Worm (Caenorhabditis elegans) whole organism, L3 larva: ENCODE data around the gene C02F5.14.
A peak's percentile ranks its signal among the peaks of the same experiment; 100 is the strongest.

ENCODE experiments used
- R02D3.7 ChIP-seq: fragments of 150-350 bp; optimal IDR thresholded peaks from 2 replicates; lab custom pipeline; 2014; ENCODE audit warnings: missing biosample characterization, missing genetic modification characterization
- ZK546.5 ChIP-seq: sonication (generic microtip); optimal IDR thresholded peaks from 2 replicates; lab custom pipeline; 2017; ENCODE audit warnings: missing biosample characterization, missing genetic modification characterization
- aly-2 ChIP-seq: fragments of 150-350 bp; optimal IDR thresholded peaks from 2 replicates; lab custom pipeline; 2014; ENCODE audit warnings: missing biosample characterization, missing genetic modification characterization
- ceh-28 ChIP-seq: fragments of 150-350 bp; optimal IDR thresholded peaks from 2 replicates; lab custom pipeline; 2014; ENCODE audit warnings: missing biosample characterization, missing genetic modification reagents, missing genetic modification characterization
- ceh-9 ChIP-seq: sonication (generic microtip); optimal IDR thresholded peaks from 2 replicates; lab custom pipeline; 2018; ENCODE audit warnings: missing biosample characterization, missing genetic modification characterization
- egl-27 ChIP-seq: sonication (generic microtip); optimal IDR thresholded peaks from 4 replicates; lab custom pipeline; 2017; ENCODE audit warnings: missing biosample characterization, missing genetic modification reagents, missing genetic modification characterization
- egl-5 ChIP-seq: fragments of 150-350 bp; optimal IDR thresholded peaks from 2 replicates; lab custom pipeline; 2017; ENCODE audit warnings: missing biosample characterization, missing genetic modification reagents, missing genetic modification characterization, inconsistent platforms
- elt-1 ChIP-seq: fragments of 150-350 bp; optimal IDR thresholded peaks from 2 replicates; lab custom pipeline; 2014; ENCODE audit warnings: missing biosample characterization, missing genetic modification characterization
- elt-2 ChIP-seq: sonication (generic microtip); optimal IDR thresholded peaks from 2 replicates; lab custom pipeline; 2016; ENCODE audit warnings: missing genetic modification reagents, mild to moderate bottlenecking, missing genetic modification characterization, missing compliant biosample characterization
- fkh-2 ChIP-seq: fragments of 150-350 bp; optimal IDR thresholded peaks from 2 replicates; lab custom pipeline; 2014; ENCODE audit warnings: missing biosample characterization, missing genetic modification reagents, missing genetic modification characterization
- fos-1 ChIP-seq: fragments of 150-350 bp; optimal IDR thresholded peaks from 2 replicates; lab custom pipeline; 2014; ENCODE audit warnings: missing biosample characterization, missing genetic modification characterization
- hmg-11 ChIP-seq: sonication (generic microtip); optimal IDR thresholded peaks from 2 replicates; lab custom pipeline; 2016; ENCODE audit warnings: missing genetic modification characterization, missing compliant biosample characterization
- jun-1 ChIP-seq: fragments of 150-350 bp; optimal IDR thresholded peaks from 2 replicates; lab custom pipeline; 2014; ENCODE audit warnings: missing biosample characterization, missing genetic modification reagents, missing genetic modification characterization
- lin-39 ChIP-seq: fragments of 150-350 bp; optimal IDR thresholded peaks from 2 replicates; lab custom pipeline; 2018; ENCODE audit warnings: missing biosample characterization, missing genetic modification reagents, missing genetic modification characterization
- lsy-12 ChIP-seq: sonication (generic microtip); optimal IDR thresholded peaks from 2 replicates; lab custom pipeline; 2016; ENCODE audit warnings: mild to moderate bottlenecking, missing genetic modification characterization, missing compliant biosample characterization
- nfya-1 ChIP-seq: sonication (generic microtip); optimal IDR thresholded peaks from 2 replicates; lab custom pipeline; 2017; ENCODE audit warnings: missing genetic modification characterization, mild to moderate bottlenecking, missing compliant biosample characterization, antibody characterized with exemption, moderate library complexity; ENCODE audit not compliant: insufficient read depth
- nhr-11 ChIP-seq: fragments of 150-350 bp; optimal IDR thresholded peaks from 2 replicates; lab custom pipeline; 2014; ENCODE audit warnings: missing biosample characterization, missing genetic modification characterization
- nhr-23 ChIP-seq: fragments of 150-350 bp; optimal IDR thresholded peaks from 2 replicates; lab custom pipeline; 2014; ENCODE audit warnings: missing biosample characterization, missing genetic modification reagents, missing genetic modification characterization
- nhr-25 ChIP-seq: sonication (generic microtip); optimal IDR thresholded peaks from 2 replicates; lab custom pipeline; 2017; ENCODE audit warnings: missing biosample characterization, missing genetic modification characterization
- nhr-28 ChIP-seq: fragments of 150-350 bp; optimal IDR thresholded peaks from 2 replicates; lab custom pipeline; 2014; ENCODE audit warnings: missing biosample characterization, missing genetic modification characterization
- nhr-67 ChIP-seq: fragments of 150-350 bp; optimal IDR thresholded peaks from 2 replicates; lab custom pipeline; 2014; ENCODE audit warnings: missing biosample characterization, missing genetic modification characterization
- nhr-76 ChIP-seq: fragments of 150-350 bp; sonication (generic microtip); optimal IDR thresholded peaks from 5 replicates; lab custom pipeline; 2014; ENCODE audit warnings: missing biosample characterization, missing genetic modification characterization
- nhr-77 ChIP-seq: fragments of 150-350 bp; optimal IDR thresholded peaks from 2 replicates; lab custom pipeline; 2014; ENCODE audit warnings: missing biosample characterization, missing genetic modification characterization
- pqm-1 ChIP-seq: fragments of 150-350 bp; optimal IDR thresholded peaks from 2 replicates; lab custom pipeline; 2017; ENCODE audit warnings: missing biosample characterization, missing genetic modification characterization, inconsistent platforms
- sea-2 ChIP-seq: fragments of 150-350 bp; sonication (generic microtip); optimal IDR thresholded peaks from 4 replicates; lab custom pipeline; 2014; ENCODE audit warnings: missing biosample characterization, missing genetic modification reagents, missing genetic modification characterization
- tbx-2 ChIP-seq: sonication (generic microtip); optimal IDR thresholded peaks from 2 replicates; lab custom pipeline; 2016; ENCODE audit warnings: mild to moderate bottlenecking, missing genetic modification characterization, missing compliant biosample characterization
- ztf-11 ChIP-seq: fragments of 150-350 bp; optimal IDR thresholded peaks from 2 replicates; lab custom pipeline; 2014; ENCODE audit warnings: missing biosample characterization, missing genetic modification characterization
- ztf-4 ChIP-seq: fragments of 150-350 bp; optimal IDR thresholded peaks from 2 replicates; lab custom pipeline; 2014; ENCODE audit warnings: missing biosample characterization, missing genetic modification characterization

C02F5.14 gene

DNA sequence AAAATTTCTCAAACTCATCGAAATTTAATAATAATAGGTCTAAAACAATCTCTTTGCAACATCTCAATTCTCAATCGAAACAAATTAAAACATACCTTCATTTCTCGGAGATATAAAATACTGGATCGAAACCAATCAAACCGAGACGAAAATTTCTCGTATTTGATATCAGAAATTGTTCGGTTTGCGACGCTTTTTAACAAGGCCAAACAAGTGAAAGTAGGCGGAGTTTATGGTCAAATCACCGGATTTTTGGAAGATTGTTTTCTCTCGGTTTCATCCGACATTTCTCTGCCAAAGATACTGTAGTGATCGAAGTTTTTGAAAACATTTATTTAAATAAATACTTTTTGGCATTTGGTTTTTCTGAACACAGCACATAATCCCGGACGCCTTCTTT lies at the start of gene C02F5.14:
C02F5.14 (minus strand) TSS at position 157 of the 400 bp plus-strand sequence.
- TF ChIP-seq nhr-25 (tag; lab: Kevin White, UChicago) (no peak), nhr-23 (peak; percentile 4)
- TF ChIP-seq, all 47 proteins: peak for 1

DNA sequence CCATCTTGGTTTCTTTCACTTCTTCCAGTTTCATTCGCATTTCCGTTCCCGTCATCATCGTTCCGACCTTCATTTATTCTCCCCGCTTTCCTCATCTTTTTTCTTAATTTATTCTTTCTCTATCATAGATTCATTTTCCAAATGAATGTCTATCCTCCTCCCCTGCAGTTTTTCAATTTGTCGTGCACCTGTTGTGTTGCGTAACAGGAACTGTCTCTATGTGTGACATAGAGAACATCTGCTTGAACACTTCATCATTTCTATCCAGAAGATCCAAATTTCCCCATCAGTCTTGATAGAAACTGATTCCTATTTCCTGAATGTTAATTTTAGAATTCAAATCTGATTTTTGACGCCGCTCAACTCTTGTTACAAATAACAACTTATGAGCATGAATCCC lies 48.2 kb upstream of the C02F5.14 start:
- no peak for TF ChIP-seq ceh-9 (tag; lab: Kevin White, UChicago)
- TF ChIP-seq tbx-2 (tag; lab: Kevin White, UChicago), result no peak
- TF ChIP-seq jun-1 (tag; lab: Kevin White, UChicago), result no peak
- TF ChIP-seq R02D3.7 (tag; lab: Kevin White, UChicago), result no peak
- no peak for TF ChIP-seq pqm-1
- no peak for TF ChIP-seq ztf-4 (tag; lab: Kevin White, UChicago)
- no peak for TF ChIP-seq nfya-1 (tag; lab: Kevin White, UChicago)
- no peak for TF ChIP-seq egl-5 (tag; lab: Kevin White, UChicago)
- TF ChIP-seq fos-1 (tag; lab: Kevin White, UChicago), result no peak
- TF ChIP-seq nhr-25 (tag; lab: Kevin White, UChicago), result no peak
- TF ChIP-seq, all 47 proteins: peak for 0

- no peak for TF ChIP-seq nhr-28
- no peak for TF ChIP-seq lin-39
- no peak for TF ChIP-seq sea-2 (GFP tag; lab: Kevin White, UChicago)
- TF ChIP-seq nfya-1 (tag; lab: Kevin White, UChicago), result no peak
- no peak for TF ChIP-seq pqm-1
- no peak for TF ChIP-seq hmg-11 (tag; lab: Kevin White, UChicago)
- TF ChIP-seq elt-2 (tag; lab: Kevin White, UChicago), result no peak
- TF ChIP-seq ZK546.5 (tag; lab: Kevin White, UChicago), result no peak
- TF ChIP-seq tbx-2 (tag; lab: Kevin White, UChicago), result no peak
- TF ChIP-seq ztf-11 (tag; lab: Kevin White, UChicago), result no peak
- no peak for TF ChIP-seq nhr-76
Observed at ce11 chrIII:8281310-8281709, 46.0 kb upstream of the C02F5.14 start.

DNA sequence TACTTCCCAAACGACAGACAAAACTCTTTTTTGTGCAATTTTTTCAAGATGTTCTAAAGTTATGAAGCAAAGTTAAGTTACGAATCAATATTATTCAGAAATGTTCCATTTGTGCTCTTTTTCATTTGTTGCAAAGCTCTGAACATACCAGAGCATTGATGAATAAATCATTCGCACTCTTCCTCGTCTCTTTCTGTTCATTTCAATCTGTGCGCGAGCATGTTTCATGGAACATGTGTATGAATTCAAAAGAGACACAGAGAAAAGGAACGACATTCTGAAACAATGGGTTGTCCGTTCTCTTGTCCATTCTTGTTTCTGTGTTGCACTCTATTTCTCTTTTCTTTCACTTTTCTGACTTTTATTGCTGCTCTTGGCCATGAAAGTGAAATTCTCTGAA lies 45.0 kb upstream of the C02F5.14 start:
- no peak for TF ChIP-seq R02D3.7 (tag; lab: Kevin White, UChicago)

DNA sequence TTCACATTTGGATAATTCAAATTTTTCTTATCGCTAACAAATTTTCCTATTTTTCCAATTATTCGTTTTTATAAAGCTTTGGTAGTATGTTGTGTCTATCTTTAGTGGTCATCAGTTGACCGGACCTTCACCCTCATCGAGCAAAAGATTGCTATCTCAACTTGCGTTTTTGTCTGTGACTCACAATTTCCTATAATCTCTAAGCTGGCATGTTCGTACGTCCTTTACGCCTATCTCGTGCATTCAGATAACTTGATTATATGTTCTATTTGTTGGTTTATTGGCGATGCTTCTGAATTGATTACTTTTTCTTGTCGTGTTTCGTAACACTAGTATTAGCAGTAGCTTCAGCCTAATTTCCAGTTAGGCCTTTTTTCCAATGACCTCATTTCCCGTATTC lies 44.3 kb upstream of the C02F5.14 start:
- TF ChIP-seq aly-2 (tag; lab: Kevin White, UChicago), result no peak
- TF ChIP-seq nhr-67 (tag; lab: Kevin White, UChicago), result no peak
- TF ChIP-seq fkh-2 (tag; lab: Kevin White, UChicago), result no peak
- peak; percentile 20 for TF ChIP-seq elt-1 (tag; lab: Kevin White, UChicago)
- no peak for TF ChIP-seq nhr-23
- TF ChIP-seq tbx-2 (tag; lab: Kevin White, UChicago), result no peak
- no peak for TF ChIP-seq egl-27 (tag; lab: Kevin White, UChicago)

DNA sequence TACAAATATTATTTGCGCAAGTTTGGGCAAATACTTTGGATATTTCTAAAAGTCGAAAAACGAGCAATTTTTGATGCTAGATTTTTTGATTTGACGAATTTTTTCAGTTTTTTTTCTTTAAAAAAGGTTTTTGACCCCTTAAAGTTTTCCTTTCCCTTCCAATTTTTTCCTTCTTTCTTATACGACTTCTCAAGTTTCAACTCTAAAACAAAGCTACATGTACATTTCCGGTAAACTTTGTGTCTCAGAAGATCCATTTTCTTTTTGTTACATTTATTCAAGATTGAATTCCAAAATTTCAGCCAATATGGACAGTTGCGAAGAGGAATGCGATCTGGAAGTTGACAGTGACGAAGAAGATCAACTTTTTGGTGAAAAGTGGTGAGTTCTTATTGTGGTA lies 43.5 kb upstream of the C02F5.14 start, which contains the start of gene mig-10:
mig-10 (plus strand) TSS at position 301 of the 400 bp plus-strand sequence.
- TF ChIP-seq ztf-4 (tag; lab: Kevin White, UChicago) (no peak), nhr-77 (tag; lab: Kevin White, UChicago) (no peak), sea-2 (GFP tag; lab: Kevin White, UChicago) (no peak), ztf-11 (tag; lab: Kevin White, UChicago) (no peak), nhr-11 (tag; lab: Kevin White, UChicago) (no peak), ceh-28 (tag; lab: Kevin White, UChicago) (no peak), nhr-25 (tag; lab: Kevin White, UChicago) (no peak), lin-39 (no peak)

DNA sequence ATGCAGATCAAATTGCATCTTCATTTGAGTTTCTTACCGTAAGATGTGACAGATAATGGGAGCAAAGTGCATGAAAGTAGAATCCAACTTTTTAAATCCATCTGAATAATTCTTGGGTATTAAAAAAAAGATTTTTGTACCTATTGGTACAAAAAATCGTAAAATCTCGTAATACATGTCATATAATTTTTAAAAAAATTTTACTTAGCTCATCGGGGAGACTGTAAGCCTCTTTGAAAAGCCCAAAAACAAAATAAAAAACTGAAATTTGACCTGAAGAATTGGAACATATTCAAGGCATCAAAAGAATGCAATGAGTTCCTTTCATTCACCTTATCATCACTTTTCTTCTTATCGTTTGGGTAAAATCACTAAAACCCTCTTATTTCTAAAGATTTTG lies 40.6 kb upstream of the C02F5.14 start, which contains the start of gene clec-160:
clec-160 (minus strand) TSS at position 101 of the 400 bp plus-strand sequence.
- no peak for TF ChIP-seq lsy-12 (tag; lab: Kevin White, UChicago)
- peak; percentile 6 for TF ChIP-seq elt-2 (tag; lab: Kevin White, UChicago)
- TF ChIP-seq hmg-11 (tag; lab: Kevin White, UChicago), result no peak
- no peak for TF ChIP-seq pqm-1
- TF ChIP-seq lin-39, result no peak
